Fruit fly (Drosophila melanogaster) whole organism, larva: ENCODE data around the gene CG13012.

ENCODE experiments used
- noc ChIP-seq: fragments of 200-800 bp; sonication (Bioruptor generic); optimal IDR thresholded peaks from 3 replicates; lab custom pipeline; 2019; ENCODE audit warnings: missing biosample characterization, mild to moderate bottlenecking, missing genetic modification characterization, moderate library complexity

CG13012 gene

DNA sequence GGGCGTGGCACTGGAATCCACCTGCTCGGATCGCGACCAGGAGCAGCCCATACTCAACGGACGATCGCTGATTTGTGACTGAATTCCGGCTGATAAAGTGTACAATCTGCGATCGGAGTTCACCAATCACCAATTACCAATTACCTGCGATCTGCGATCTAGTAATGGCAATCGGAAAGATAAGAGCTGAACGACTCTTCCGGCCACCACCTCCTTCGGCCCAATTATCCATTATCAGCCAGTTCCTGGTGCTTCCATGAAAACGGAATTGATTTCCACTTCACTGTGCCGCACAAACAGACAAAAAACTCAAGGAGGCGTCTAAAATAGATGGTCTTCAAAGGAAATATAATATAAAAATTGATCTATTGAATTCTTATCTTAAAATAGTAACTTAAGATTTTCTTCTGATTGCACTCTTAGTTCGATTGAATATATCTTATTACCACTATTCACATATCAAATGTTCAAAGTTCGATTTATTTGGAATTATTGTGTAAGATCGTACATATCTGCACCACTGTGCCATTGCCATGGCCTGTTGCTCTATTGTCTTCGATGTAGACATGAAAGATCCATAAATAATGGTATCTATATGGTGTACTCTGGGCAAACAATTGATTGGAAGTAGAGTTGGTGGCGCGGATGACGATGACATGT is 12.0 kb downstream of the CG13012 start, which contains the start of gene CG15865:
Gene CG15865 (minus strand): TSS at position 51 of the 660 bp plus-strand sequence.
- no peak for TF ChIP-seq noc (tag; lab: Kevin White, UChicago)

DNA sequence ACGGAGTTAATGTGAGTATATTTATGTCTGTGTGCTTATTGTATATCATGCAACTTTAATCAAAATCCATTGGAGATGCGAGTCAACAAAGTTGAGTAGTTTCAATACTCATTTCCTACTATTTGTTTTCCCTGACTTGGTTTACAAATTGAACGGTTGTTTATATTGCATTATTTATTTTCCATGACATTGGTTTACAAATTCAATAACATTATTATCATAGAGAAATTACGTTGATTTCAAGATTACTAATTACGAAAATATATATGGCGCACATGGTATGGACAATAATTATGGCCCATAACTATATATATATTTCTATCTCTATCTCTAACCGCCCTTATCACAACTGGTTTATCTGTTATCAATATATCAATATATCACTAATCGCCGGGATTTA is 15.9 kb downstream of the CG13012 start:
- TF ChIP-seq noc (tag; lab: Kevin White, UChicago) = no peak

DNA sequence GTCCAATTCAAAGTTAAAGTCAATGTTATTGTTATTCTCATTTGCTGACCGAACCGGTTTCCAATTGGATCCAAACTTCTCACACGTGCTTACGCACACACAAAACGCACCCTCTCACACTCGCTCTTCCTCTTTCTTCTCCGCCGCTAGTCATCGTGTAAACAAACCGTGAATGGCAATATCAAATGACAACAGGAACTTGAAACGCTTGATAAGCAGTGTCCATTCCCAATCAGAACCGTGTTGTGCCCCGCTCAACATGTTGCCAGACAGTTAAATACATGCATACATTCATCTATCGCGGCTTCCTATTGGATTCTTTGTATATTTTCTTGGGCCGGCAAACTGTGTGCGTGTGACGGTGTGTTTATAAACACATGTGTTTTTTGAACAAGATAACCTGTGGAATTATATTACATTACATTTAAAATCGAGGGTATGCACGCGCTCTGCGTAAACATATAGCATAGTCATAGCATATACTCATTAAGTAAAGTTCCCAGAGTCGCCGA is 20.8 kb downstream of the CG13012 start:
- TF ChIP-seq noc (tag; lab: Kevin White, UChicago) = peak; percentile 57

DNA sequence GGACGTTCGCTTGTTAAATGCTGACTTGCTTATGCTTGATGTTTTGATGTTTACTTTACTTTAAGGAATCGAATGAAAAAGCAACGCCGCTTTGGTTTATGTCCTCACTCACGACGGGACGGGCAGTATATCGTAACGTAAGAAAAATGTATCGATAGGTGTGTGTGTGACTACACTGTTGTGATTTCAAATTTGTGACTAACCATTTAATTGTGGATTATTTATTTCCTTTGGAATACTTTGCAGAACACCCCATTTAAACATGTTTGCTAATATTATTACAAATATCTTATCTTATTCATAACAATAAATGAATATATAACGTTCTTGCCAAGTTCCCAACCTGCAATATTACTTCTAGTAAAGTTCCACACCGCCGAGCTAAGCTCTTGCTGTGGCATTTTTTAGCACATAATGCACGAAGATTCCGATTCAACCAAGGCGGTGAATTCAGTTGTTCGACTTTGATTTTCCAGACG is 21.6 kb downstream of the CG13012 start, which contains the start of the genes Nemp and r:
Gene Nemp (minus strand): TSS at position 85 of the 479 bp plus-strand sequence.
Gene r (plus strand): TSS at position 429 of the 479 bp plus-strand sequence.
- TF ChIP-seq noc (tag; lab: Kevin White, UChicago) = no peak

DNA sequence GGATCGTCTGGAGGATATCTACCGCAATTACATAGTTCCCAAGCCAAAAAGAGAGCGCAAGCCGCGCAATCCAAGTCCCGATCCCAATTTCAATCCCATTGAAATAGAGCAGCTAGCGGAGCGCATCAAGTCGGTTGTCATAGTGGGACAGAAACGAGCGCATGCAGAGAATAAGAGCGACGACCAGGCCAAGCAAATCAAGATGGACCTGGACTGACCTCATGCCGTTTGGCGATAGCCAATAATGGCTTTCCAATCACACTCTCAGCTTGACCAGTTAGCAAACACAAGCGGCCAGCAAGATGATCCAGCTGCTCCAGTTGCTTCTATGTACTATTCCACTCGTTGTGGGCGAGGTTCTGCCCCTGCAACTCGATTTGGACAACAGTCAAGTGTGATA is 24.9 kb downstream of the CG13012 start:
- no peak for TF ChIP-seq noc (tag; lab: Kevin White, UChicago)

DNA sequence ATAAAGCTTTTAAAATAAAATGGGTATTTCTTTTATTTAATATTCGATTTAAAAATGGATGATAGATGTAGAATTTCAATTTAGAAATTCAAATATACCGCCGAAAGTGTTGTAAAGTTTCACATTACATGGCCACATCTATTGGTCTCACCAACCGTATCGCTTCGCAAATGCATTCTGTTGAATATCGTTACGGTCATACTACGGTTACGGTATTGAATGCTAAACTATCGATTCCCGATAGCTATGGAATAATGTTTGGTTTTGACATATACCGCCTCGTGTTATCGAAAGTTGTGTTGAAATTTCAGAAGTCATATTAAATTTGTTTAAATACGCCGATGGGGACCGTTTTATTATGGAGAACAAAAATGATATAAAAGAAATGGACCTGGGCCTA is 25.5 kb downstream of the CG13012 start, which contains the start of the genes CG32573 and CG42512:
Gene CG32573 (plus strand): TSS at position 279 of the 400 bp plus-strand sequence.
Gene CG42512 (plus strand): TSS at position 279 of the 400 bp plus-strand sequence.
- no peak for TF ChIP-seq noc (tag; lab: Kevin White, UChicago)

DNA sequence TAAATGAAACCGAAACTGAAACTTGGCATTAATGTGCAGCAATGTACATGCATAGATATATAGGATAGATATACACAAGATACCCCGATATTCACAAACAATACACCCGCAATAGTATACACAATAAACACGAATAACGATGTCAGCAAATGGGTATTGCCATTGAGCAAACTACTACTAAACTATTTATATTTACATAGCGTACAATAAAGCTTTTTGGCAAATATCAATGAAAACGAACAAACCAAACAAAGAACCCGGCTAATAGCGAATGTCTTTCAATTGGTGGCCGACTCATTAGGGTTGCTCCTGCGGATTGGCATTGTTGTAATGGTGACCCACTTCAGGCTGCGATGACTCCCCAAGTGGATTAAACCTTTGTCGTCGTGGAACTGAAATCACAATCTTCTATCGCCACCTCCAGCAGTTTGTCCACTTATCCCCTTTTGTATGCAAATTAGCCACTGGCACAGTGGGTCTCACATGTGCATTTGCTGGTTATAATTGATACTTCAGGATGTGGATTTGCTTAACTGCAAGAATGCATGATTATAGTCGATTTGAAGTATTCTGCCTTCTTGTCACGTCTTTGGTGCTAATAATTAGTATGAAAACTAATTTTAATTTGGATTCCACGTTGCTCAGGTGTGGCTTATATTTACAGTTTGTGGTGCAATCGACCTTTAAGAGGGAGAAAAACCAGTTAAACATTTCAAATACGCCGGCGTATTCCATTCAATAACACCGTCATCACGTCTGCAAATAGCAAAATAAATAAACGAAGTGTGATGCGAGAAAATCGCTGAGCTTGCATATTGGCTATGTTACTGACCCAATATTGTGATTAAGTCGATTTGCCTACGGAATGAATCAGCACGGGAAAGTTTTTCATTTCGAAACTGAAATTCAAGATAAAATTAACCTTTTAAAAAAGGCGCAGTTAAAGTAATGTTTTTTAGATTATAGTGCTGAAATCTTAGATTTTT is 26.2 kb downstream of the CG13012 start:
- peak; percentile 29 for TF ChIP-seq noc (tag; lab: Kevin White, UChicago)

DNA sequence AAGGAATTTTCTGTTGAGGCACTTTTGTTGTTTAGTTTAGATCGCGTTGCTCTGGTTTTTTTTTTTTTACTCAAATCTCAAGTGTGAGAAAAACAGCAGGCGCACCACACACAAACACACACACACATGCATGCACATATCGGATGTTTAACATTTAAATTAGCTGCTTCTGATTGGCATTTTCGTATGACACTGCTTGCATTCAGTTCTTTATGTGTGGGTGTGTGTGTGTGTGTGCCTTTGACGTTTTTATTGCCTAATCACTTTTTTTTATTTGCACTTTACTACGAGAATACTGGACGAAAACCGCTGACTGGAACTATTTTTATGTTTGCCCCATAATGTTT is 28.1 kb downstream of the CG13012 start:
- no peak for TF ChIP-seq noc (tag; lab: Kevin White, UChicago)

DNA sequence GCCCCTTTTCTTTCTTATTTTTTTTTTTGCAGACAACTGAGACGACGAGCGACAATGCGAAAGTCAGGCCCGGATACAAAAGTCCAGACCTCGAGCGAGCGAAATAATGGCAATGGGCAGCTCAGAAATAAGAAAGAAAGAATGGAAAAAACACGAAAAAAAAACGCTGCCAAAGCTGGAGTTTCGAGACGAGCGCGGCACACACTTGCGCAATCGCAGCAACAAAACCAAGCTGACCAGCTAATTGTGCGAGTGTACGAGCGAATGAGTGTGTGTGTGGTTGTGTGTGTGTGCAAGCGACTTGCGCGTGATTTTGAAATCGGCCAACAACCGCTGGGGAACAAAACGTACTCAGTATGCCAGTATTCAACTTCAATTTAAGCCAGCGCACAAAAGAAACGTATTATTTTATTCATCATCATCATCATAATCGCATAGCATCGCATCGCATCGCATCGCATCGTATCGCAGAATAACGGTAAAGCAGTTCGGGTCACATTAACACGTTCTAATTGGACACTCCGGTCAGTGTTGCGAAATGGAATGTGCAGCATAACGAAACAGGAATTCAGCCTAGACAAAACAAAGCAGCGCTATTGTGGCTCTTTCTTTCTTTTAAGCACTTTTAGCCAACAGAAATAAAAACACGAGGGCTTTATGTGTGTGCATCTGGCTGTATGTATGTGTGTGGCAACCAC is 28.7 kb downstream of the CG13012 start:
- TF ChIP-seq noc (tag; lab: Kevin White, UChicago) = no peak

DNA sequence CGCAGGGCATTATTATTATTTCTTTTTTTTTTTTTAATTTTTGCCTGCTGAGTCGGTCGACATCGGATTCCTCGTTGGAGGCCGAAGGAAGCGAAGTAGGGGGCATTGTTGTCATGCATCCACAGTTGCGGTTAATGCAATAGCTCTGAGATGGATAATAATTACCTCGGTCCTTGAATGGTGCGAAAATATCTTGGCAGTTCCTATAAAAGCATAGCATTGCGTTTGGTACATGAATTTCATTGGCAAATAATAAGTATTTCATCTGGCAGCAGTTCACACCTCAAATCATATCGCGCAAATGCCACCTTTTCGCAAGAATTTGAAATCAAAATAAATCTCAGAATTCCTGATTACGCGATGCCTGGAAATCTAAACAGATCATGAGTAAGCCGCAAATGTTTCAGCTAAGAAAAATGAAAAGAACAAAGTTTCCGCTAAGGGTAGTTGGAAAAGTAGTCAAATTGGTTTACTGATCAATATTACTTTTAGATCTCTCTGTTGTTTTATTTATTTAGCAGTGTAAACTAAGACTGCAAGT is 29.4 kb downstream of the CG13012 start:
- no peak for TF ChIP-seq noc (tag; lab: Kevin White, UChicago)

DNA sequence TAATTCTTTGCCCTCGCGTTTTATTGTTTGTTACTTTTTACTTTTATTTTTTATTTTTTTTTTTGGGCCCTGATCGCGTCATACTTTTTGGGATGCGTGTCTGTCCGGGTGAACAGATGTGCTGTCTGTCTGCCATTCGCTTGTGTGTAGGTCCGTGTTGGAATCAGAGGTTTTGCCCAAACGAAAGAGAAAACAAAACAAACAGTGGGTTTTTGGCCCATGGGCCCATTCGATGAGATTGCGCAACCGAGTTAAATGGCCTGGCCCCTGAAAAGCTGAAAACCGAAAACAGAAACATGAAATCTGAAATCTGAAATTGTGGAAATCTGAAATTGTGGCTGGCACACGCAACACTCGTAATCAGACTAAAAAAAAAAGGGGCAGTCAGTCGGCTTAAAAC is 31.1 kb downstream of the CG13012 start:
- TF ChIP-seq noc (tag; lab: Kevin White, UChicago) = no peak

DNA sequence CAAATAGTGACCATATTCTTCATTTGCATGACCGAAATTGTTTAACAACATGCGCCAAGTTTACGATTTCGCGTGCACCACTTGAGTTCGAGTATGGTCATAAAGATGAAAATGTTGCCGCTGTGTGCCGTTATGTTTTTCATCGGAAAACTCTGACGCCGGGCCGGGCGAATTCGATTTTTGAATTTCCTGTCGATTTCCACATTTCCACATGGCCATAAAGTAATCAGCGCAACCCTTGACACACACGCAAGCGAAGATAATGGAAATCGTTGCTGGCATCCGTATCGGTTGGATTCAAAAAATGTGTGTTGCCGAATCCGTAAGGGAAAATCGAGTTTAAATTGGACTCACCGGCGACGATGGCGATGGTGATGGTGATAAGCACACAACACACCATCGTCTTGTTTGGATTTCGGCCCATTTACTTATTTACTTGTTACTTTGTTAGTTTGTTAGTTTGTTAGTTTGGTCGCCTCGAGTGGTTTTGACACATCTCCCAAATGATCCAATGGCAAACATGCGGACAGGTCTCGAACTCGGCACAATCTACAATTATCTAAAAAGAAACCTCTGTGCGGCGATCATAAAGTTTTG is 31.9 kb downstream of the CG13012 start:
- TF ChIP-seq noc (tag; lab: Kevin White, UChicago) = no peak

DNA sequence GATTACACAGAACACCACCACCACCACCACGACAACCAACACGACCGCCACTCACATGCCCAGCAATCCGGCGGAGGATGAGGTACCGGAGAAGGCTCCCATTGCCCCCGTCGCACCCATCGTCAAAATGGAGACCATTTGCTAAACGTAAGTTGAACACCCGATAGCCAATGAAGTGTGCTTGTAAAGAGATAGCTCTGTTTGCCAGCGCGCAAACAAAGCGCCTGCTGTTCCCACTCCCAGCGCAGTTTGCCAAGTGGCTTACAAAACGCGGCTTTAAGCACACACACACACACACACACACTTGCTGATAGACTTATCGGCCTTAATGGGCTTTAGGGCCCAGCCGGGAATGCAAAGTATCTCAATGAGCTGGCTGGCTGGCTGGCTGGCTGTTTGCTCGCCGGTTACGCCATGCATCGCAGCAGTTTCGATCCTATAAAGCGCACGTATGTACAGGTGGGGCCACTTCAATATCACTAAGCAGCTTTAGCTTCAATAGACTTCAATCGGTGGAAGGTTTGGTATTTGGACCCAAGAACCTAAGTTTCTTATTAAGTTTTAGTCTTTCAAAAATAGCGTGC is 33.1 kb downstream of the CG13012 start:
- no peak for TF ChIP-seq noc (tag; lab: Kevin White, UChicago)

DNA sequence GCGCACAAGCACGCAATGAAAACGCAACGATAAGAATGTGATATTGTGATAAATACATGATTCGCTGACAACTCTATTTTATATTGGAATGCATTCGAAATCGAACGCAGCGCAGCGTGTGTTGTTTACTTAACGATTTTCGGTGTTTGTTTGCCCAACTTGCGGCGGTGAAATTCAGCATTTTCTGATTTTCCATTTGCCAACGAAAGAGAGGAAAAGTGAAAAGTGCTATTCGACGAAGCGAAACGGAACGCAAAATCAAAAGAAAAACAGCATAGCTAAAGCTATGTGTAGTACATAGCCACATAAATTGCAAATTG is 35.5 kb downstream of the CG13012 start:
- no peak for TF ChIP-seq noc (tag; lab: Kevin White, UChicago)
